Fruit fly (Drosophila melanogaster) whole organism, prepupa: ENCODE data around the gene CG14657.

ENCODE experiments used
- Hr39 ChIP-seq: fragments of 200-800 bp; sonication (Bioruptor generic); optimal IDR thresholded peaks from 2 replicates; lab custom pipeline; 2016; ENCODE audit warnings: missing biosample characterization, missing genetic modification characterization
- fkh ChIP-seq: fragments of 200-800 bp; sonication (Bioruptor generic); optimal IDR thresholded peaks from 3 replicates; lab custom pipeline; 2017; ENCODE audit warnings: missing biosample characterization, mild to moderate bottlenecking, missing genetic modification characterization, moderate library complexity

- TF ChIP-seq Hr39: no peak
- TF ChIP-seq fkh (GFP tag; lab: Kevin White, UChicago): no peak
Measured at dm6 chr3R:4830413-4830812, 9.2 kb upstream of the CG14657 start, which contains the start of gene CG14658.
